Worm (Caenorhabditis elegans) whole organism, early embryonic: Measurements from ENCODE around the gene ZC190.6.

Source experiments
- aly-1 ChIP-seq: sonication (generic microtip); optimal IDR thresholded peaks from 2 replicates; lab custom pipeline; 2016; ENCODE audit warnings: missing genetic modification characterization, missing compliant biosample characterization
- ceh-13 ChIP-seq: fragments of 200-800 bp; sonication (Bioruptor generic); optimal IDR thresholded peaks from 2 replicates; lab custom pipeline; 2018; ENCODE audit warnings: mild to moderate bottlenecking, missing genetic modification characterization, missing compliant biosample characterization
- flt-1 ChIP-seq: fragments of 200-800 bp; sonication (Bioruptor generic); IDR thresholded peaks from 2 replicates; pipeline ENCODE4 v1.3.6; 2022; ENCODE audit warnings: missing genetic modification characterization, missing compliant biosample characterization
- hnd-1 ChIP-seq: sonication (generic microtip); optimal IDR thresholded peaks from 2 replicates; lab custom pipeline; 2016; ENCODE audit warnings: missing genetic modification characterization, missing compliant biosample characterization
- scrt-1 ChIP-seq: fragments of 200-800 bp; sonication (Bioruptor generic); IDR thresholded peaks from 2 replicates; pipeline ENCODE4 v1.3.6; 2022; ENCODE audit warnings: missing genetic modification characterization, missing compliant biosample characterization

ce11 chrV:8686764-8687163, 9.7 kb upstream of the ZC190.6 start, which contains the start of gene ZC190.7:
- TF ChIP-seq scrt-1 (GFP tag; lab: Robert Waterston, UW): no peak
- TF ChIP-seq aly-1: no peak
- no peak for TF ChIP-seq flt-1 (GFP tag; lab: Robert Waterston, UW)
- TF ChIP-seq hnd-1 (tag; lab: Kevin White, UChicago): no peak
- no peak for TF ChIP-seq ceh-13 (GFP tag; lab: Kevin White, UChicago)
